Worm (Caenorhabditis elegans) whole organism, midembryonic: ENCODE results near the gene F44A6.3.

Experiments
- T22C8.4 ChIP-seq: fragments of 200-800 bp; sonication (Bioruptor generic); IDR thresholded peaks from 2 replicates; pipeline ENCODE4 v1.3.6; 2022; ENCODE audit warnings: missing genetic modification characterization, missing compliant biosample characterization
- cog-1 ChIP-seq: sonication (generic microtip); optimal IDR thresholded peaks from 2 replicates; lab custom pipeline; 2016; ENCODE audit warnings: missing genetic modification characterization, missing compliant biosample characterization
- flt-1 ChIP-seq: fragments of 200-800 bp; sonication (Bioruptor generic); IDR thresholded peaks from 2 replicates; pipeline ENCODE4 v1.3.6; 2022; ENCODE audit warnings: missing genetic modification characterization, missing compliant biosample characterization
- klf-2 ChIP-seq: fragments of 200-800 bp; sonication (Bioruptor generic); conservative IDR thresholded peaks from 2 replicates; pipeline ENCODE4 v1.3.6; 2022; ENCODE audit warnings: missing genetic modification reagents, missing genetic modification characterization, missing compliant biosample characterization
- med-1 ChIP-seq: sonication (generic microtip); optimal IDR thresholded peaks from 2 replicates; lab custom pipeline; 2017; ENCODE audit warnings: missing genetic modification characterization, mild to moderate bottlenecking, missing compliant biosample characterization, antibody characterized with exemption, missing genetic modification reagents; ENCODE audit not compliant: insufficient read depth
- ref-1 ChIP-seq: fragments of 200-800 bp; sonication (Bioruptor generic); conservative IDR thresholded peaks from 2 replicates; pipeline ENCODE4 v1.3.6; 2022; ENCODE audit warnings: missing genetic modification reagents, missing genetic modification characterization, missing compliant biosample characterization
- tab-1 ChIP-seq: fragments of 200-800 bp; sonication (Bioruptor generic); IDR thresholded peaks from 2 replicates; pipeline ENCODE4 v1.3.6; 2022; ENCODE audit warnings: missing genetic modification characterization, missing compliant biosample characterization
- ztf-23 ChIP-seq: fragments of 200-800 bp; sonication (Bioruptor generic); IDR thresholded peaks from 2 replicates; pipeline ENCODE4 v1.3.6; 2022; ENCODE audit warnings: missing genetic modification reagents, missing genetic modification characterization, missing compliant biosample characterization
- ztf-29 ChIP-seq: fragments of 200-800 bp; sonication (Bioruptor generic); IDR thresholded peaks from 2 replicates; pipeline ENCODE4 v1.3.6; 2022; ENCODE audit warnings: missing genetic modification reagents, missing genetic modification characterization, missing compliant biosample characterization

Gene F44A6.3

ce11 chrX:10262299-10262698, 49.7 kb downstream of the F44A6.3 start:
- TF ChIP-seq klf-2 (GFP tag; lab: Robert Waterston, UW) (no peak), cog-1 (no peak), tab-1 (no peak), ref-1 (no peak), ztf-23 (no peak), med-1 (GFP tag; lab: Kevin White, UChicago) (no peak), ztf-29 (GFP tag; lab: Robert Waterston, UW) (no peak), flt-1 (no peak), T22C8.4 (no peak)
